Fruit fly (Drosophila melanogaster) whole organism, embryonic: ENCODE measurements around the gene CG6928.
A peak's percentile ranks its signal among the peaks of the same experiment; 100 is the strongest.

Experiments used
- Bteb2 ChIP-seq: fragments of 200-800 bp; sonication (Bioruptor generic); optimal IDR thresholded peaks from 2 replicates; lab custom pipeline; 2016; ENCODE audit warnings: missing biosample characterization, missing genetic modification characterization
- CG10543 ChIP-seq: fragments of 200-800 bp; sonication (Bioruptor generic); optimal IDR thresholded peaks from 3 replicates; lab custom pipeline; 2017; ENCODE audit warnings: missing biosample characterization, mild to moderate bottlenecking, missing genetic modification characterization, moderate library complexity
- CG11093 ChIP-seq: fragments of 200-800 bp; sonication (Bioruptor generic); IDR thresholded peaks from 3 replicates; pipeline ENCODE4 v1.3.6; 2022; ENCODE audit warnings: missing biosample characterization, missing genetic modification characterization
- CG11723 ChIP-seq: fragments of 200-800 bp; sonication (Bioruptor generic); optimal IDR thresholded peaks from 2 replicates; lab custom pipeline; 2017; ENCODE audit warnings: missing biosample characterization, mild to moderate bottlenecking, missing genetic modification characterization
- CG12104 ChIP-seq: fragments of 200-800 bp; sonication (Bioruptor generic); optimal IDR thresholded peaks from 3 replicates; lab custom pipeline; 2016; ENCODE audit warnings: missing biosample characterization, missing genetic modification characterization
- CG12299 ChIP-seq: fragments of 200-800 bp; sonication (Bioruptor generic); optimal IDR thresholded peaks from 2 replicates; lab custom pipeline; 2018; ENCODE audit warnings: missing biosample characterization, mild to moderate bottlenecking, missing genetic modification characterization
- CG12659 ChIP-seq: fragments of 200-800 bp; sonication (Bioruptor generic); optimal IDR thresholded peaks from 3 replicates; lab custom pipeline; 2017; ENCODE audit warnings: mild to moderate bottlenecking, missing biosample characterization, missing genetic modification reagents, missing genetic modification characterization
- CG15479 ChIP-seq: fragments of 200-800 bp; sonication (Bioruptor generic); optimal IDR thresholded peaks from 3 replicates; lab custom pipeline; 2019; ENCODE audit warnings: missing biosample characterization, mild to moderate bottlenecking, missing genetic modification characterization, moderate library complexity
- CG15601 ChIP-seq: fragments of 200-800 bp; sonication (Bioruptor generic); optimal IDR thresholded peaks from 3 replicates; lab custom pipeline; 2019; ENCODE audit warnings: missing biosample characterization, mild to moderate bottlenecking, missing genetic modification characterization, moderate library complexity
- CG16815 ChIP-seq: fragments of 200-800 bp; sonication (Bioruptor generic); optimal IDR thresholded peaks from 3 replicates; lab custom pipeline; 2017; ENCODE audit warnings: missing biosample characterization, mild to moderate bottlenecking, missing genetic modification characterization
- CG16863 ChIP-seq: fragments of 200-800 bp; sonication (Bioruptor generic); optimal IDR thresholded peaks from 3 replicates; lab custom pipeline; 2016; ENCODE audit warnings: missing biosample characterization, missing genetic modification characterization
- CG18764 ChIP-seq: fragments of 200-800 bp; sonication (Bioruptor generic); optimal IDR thresholded peaks from 3 replicates; lab custom pipeline; 2016; ENCODE audit warnings: missing biosample characterization, missing genetic modification characterization
- CG2199 ChIP-seq: fragments of 200-800 bp; sonication (Bioruptor generic); IDR thresholded peaks from 3 replicates; pipeline ENCODE4 v1.3.6; 2022; ENCODE audit warnings: missing biosample characterization, missing genetic modification characterization
- CG31388 ChIP-seq: fragments of 200-800 bp; sonication (Bioruptor generic); optimal IDR thresholded peaks from 2 replicates; lab custom pipeline; 2016; ENCODE audit warnings: missing biosample characterization, missing genetic modification characterization
- CG31441 ChIP-seq: fragments of 200-800 bp; sonication (Bioruptor generic); IDR thresholded peaks from 2 replicates; pipeline ENCODE4 v1.3.6; 2022; ENCODE audit warnings: missing biosample characterization, missing genetic modification characterization
- CG6683 ChIP-seq: fragments of 200-800 bp; sonication (Bioruptor generic); optimal IDR thresholded peaks from 2 replicates; lab custom pipeline; 2017; ENCODE audit warnings: missing biosample characterization, mild to moderate bottlenecking, missing genetic modification characterization, missing genetic modification reagents
- CG6854 ChIP-seq: fragments of 200-800 bp; sonication (Bioruptor generic); optimal IDR thresholded peaks from 3 replicates; lab custom pipeline; 2017; ENCODE audit warnings: missing biosample characterization, mild to moderate bottlenecking, missing genetic modification characterization
- CG7556 ChIP-seq: fragments of 200-800 bp; sonication (Bioruptor generic); optimal IDR thresholded peaks from 2 replicates; lab custom pipeline; 2017; ENCODE audit warnings: missing biosample characterization, mild to moderate bottlenecking, missing genetic modification characterization
- CG8290 ChIP-seq, 3 experiments: fragments of 200-800 bp; sonication (Bioruptor generic); optimal IDR thresholded peaks; 2 replicates each; lab custom pipeline; 2016 to 2019; ENCODE audit warnings: missing biosample characterization in 3 of 3, missing genetic modification characterization in 3 of 3, mild to moderate bottlenecking in 2 of 3, moderate library complexity in 1 of 3
- CG9727 ChIP-seq: fragments of 200-800 bp; sonication (Bioruptor generic); optimal IDR thresholded peaks from 3 replicates; lab custom pipeline; 2017; ENCODE audit warnings: missing biosample characterization, mild to moderate bottlenecking, missing genetic modification characterization
- CHES-1-like ChIP-seq: fragments of 200-800 bp; sonication (Bioruptor generic); optimal IDR thresholded peaks from 2 replicates; lab custom pipeline; 2016; ENCODE audit warnings: missing biosample characterization, missing genetic modification characterization
- Deaf1 ChIP-seq: fragments of 200-800 bp; optimal IDR thresholded peaks from 3 replicates; lab custom pipeline; 2019; ENCODE audit warnings: missing biosample characterization, mild to moderate bottlenecking, missing genetic modification characterization, moderate library complexity
- Ets65A ChIP-seq: fragments of 200-800 bp; sonication (Bioruptor generic); peaks from one replicate; lab custom pipeline; 2016; ENCODE audit warnings: missing biosample characterization, missing genetic modification characterization
- Fer1 ChIP-seq: fragments of 200-800 bp; sonication (Bioruptor generic); optimal IDR thresholded peaks from 2 replicates; lab custom pipeline; 2017; ENCODE audit warnings: missing biosample characterization, mild to moderate bottlenecking, missing genetic modification characterization
- GATAe ChIP-seq: fragments of 200-800 bp; sonication (Bioruptor generic); conservative IDR thresholded peaks from 2 replicates; pipeline ENCODE4 v1.3.6; 2022; ENCODE audit warnings: missing biosample characterization, missing genetic modification characterization
- HHEX ChIP-seq: fragments of 200-800 bp; sonication (Bioruptor generic); optimal IDR thresholded peaks from 3 replicates; lab custom pipeline; 2017; ENCODE audit warnings: missing biosample characterization, mild to moderate bottlenecking, missing genetic modification characterization, missing genetic modification reagents
- HLH3B ChIP-seq: fragments of 200-800 bp; sonication (Bioruptor generic); IDR thresholded peaks from 2 replicates; pipeline ENCODE4 v1.3.6; 2022; ENCODE audit warnings: missing biosample characterization, missing genetic modification characterization
- HLH4C ChIP-seq: fragments of 200-800 bp; sonication (Bioruptor generic); IDR thresholded peaks from 3 replicates; pipeline ENCODE4 v1.3.6; 2022; ENCODE audit warnings: missing biosample characterization, missing genetic modification characterization; ENCODE audit not compliant: partially characterized antibody
- Hr78 ChIP-seq, 2 experiments: fragments of 200-800 bp in 1 of 2; fragments of >200 bp in 1 of 2; sonication (Bioruptor generic) in 1 of 2; optimal IDR thresholded peaks; 2 replicates each; lab custom pipeline; 2017 to 2019; ENCODE audit warnings: missing biosample characterization in 2 of 2, missing genetic modification characterization in 2 of 2, mild to moderate bottlenecking in 1 of 2, moderate library complexity in 1 of 2
- Lhr ChIP-seq: fragments of 200-800 bp; sonication (Bioruptor generic); optimal IDR thresholded peaks from 3 replicates; lab custom pipeline; 2017; ENCODE audit warnings: mild to moderate bottlenecking, missing biosample characterization, missing genetic modification reagents, missing genetic modification characterization
- MESR4 ChIP-seq: fragments of 200-800 bp; sonication (Bioruptor generic); optimal IDR thresholded peaks from 2 replicates; lab custom pipeline; 2018; ENCODE audit warnings: missing biosample characterization, mild to moderate bottlenecking, missing genetic modification characterization, moderate library complexity
- Meics ChIP-seq: fragments of 200-800 bp; sonication (Bioruptor generic); optimal IDR thresholded peaks from 2 replicates; lab custom pipeline; 2017; ENCODE audit warnings: missing biosample characterization, mild to moderate bottlenecking, missing genetic modification characterization
- Myb ChIP-seq: fragments of 200-800 bp; sonication (Bioruptor generic); optimal IDR thresholded peaks from 2 replicates; lab custom pipeline; 2016; ENCODE audit warnings: missing biosample characterization, missing genetic modification characterization
- NFAT ChIP-seq: fragments of 200-800 bp; sonication (Bioruptor generic); IDR thresholded peaks from 2 replicates; pipeline ENCODE4 v1.3.6; 2022; ENCODE audit warnings: missing biosample characterization, missing genetic modification characterization
- Ravus ChIP-seq: fragments of 200-800 bp; sonication (Bioruptor generic); IDR thresholded peaks from 2 replicates; pipeline ENCODE4 v1.3.6; 2022; ENCODE audit warnings: missing biosample characterization, missing genetic modification characterization
- YL-1 ChIP-seq: fragments of 200-800 bp; sonication (Bioruptor generic); optimal IDR thresholded peaks from 3 replicates; lab custom pipeline; 2017; ENCODE audit warnings: missing biosample characterization, mild to moderate bottlenecking, missing genetic modification characterization
- abd-A ChIP-seq: fragments of 200-800 bp; sonication (Bioruptor generic); optimal IDR thresholded peaks from 3 replicates; lab custom pipeline; 2019; ENCODE audit warnings: missing biosample characterization, mild to moderate bottlenecking, missing genetic modification characterization, moderate library complexity
- cwo ChIP-seq: fragments of 200-800 bp; sonication (Bioruptor generic); optimal IDR thresholded peaks from 3 replicates; lab custom pipeline; 2017; ENCODE audit warnings: missing biosample characterization, missing genetic modification characterization, mild to moderate bottlenecking, moderate library complexity, missing genetic modification reagents
- dimm ChIP-seq: fragments of 200-800 bp; sonication (Bioruptor generic); IDR thresholded peaks from 2 replicates; pipeline ENCODE4 v1.3.6; 2022; ENCODE audit warnings: missing biosample characterization, missing genetic modification characterization
- fd96Cb ChIP-seq: fragments of 200-800 bp; sonication (Bioruptor generic); optimal IDR thresholded peaks from 2 replicates; lab custom pipeline; 2018; ENCODE audit warnings: missing biosample characterization, mild to moderate bottlenecking, missing genetic modification characterization, moderate library complexity
- oc ChIP-seq: fragments of 200-800 bp; sonication (Bioruptor generic); optimal IDR thresholded peaks from 2 replicates; lab custom pipeline; 2018; ENCODE audit warnings: missing biosample characterization, mild to moderate bottlenecking, missing genetic modification characterization, moderate library complexity
- odd ChIP-seq: fragments of 200-800 bp; sonication (Bioruptor generic); optimal IDR thresholded peaks from 2 replicates; lab custom pipeline; 2017; ENCODE audit warnings: missing biosample characterization, mild to moderate bottlenecking, missing genetic modification characterization
- pho ChIP-seq: fragments of 200-800 bp; sonication (Bioruptor generic); optimal IDR thresholded peaks from 2 replicates; lab custom pipeline; 2016; ENCODE audit warnings: missing biosample characterization, missing genetic modification characterization
- repo ChIP-seq: fragments of 200-800 bp; sonication (Bioruptor generic); optimal IDR thresholded peaks from 2 replicates; lab custom pipeline; 2016; ENCODE audit warnings: missing biosample characterization, missing genetic modification characterization
- ssp ChIP-seq: fragments of 200-800 bp; sonication (Bioruptor generic); IDR thresholded peaks from 2 replicates; pipeline ENCODE4 v1.3.6; 2022; ENCODE audit warnings: missing biosample characterization, missing genetic modification characterization
- trem ChIP-seq: fragments of 200-800 bp; optimal IDR thresholded peaks from 3 replicates; lab custom pipeline; 2019; ENCODE audit warnings: missing biosample characterization, mild to moderate bottlenecking, missing genetic modification characterization, moderate library complexity
- vfl ChIP-seq: fragments of 200-800 bp; sonication (Bioruptor generic); optimal IDR thresholded peaks from 2 replicates; lab custom pipeline; 2016; ENCODE audit warnings: missing biosample characterization, missing genetic modification characterization

CG6928 gene

dm6 chr3L:12002321-12003248 lies at the start of gene CG6928, which contains the start of gene Pop2 (continued):
- peak; percentile 88 for TF ChIP-seq pho (GFP tag; lab: Kevin White, UChicago)
- no peak for TF ChIP-seq CG15479
- TF ChIP-seq CG11723 (GFP tag; lab: Kevin White, UChicago) = peak; percentile 40
- peak; percentile 86 for TF ChIP-seq trem (tag; lab: Kevin White, UChicago)
- peak; percentile 48 for TF ChIP-seq Ravus
- peak; percentile 72 for TF ChIP-seq CG9727 (GFP tag; lab: Kevin White, UChicago)
- TF ChIP-seq Hr78 (GFP tag; optimal IDR thresholded peaks at IDR 0.05; lab: Kevin White, UChicago) = no peak
- TF ChIP-seq CHES-1-like (GFP tag; lab: Kevin White, UChicago) = peak; percentile 92
- peak; percentile 92 for TF ChIP-seq CG12659 (GFP tag; lab: Kevin White, UChicago)
- peak; percentile 66 for TF ChIP-seq CG16863 (GFP tag; lab: Kevin White, UChicago)
- no peak for TF ChIP-seq dimm (GFP tag; lab: Robert Waterston, UW)
- peak; percentile 79 for TF ChIP-seq HLH3B (GFP tag; lab: Robert Waterston, UW)
- TF ChIP-seq MESR4 (GFP tag; lab: Kevin White, UChicago) = peak; percentile 82
- peak; percentile 53 for TF ChIP-seq CG10543 (GFP tag; lab: Kevin White, UChicago)
- TF ChIP-seq CG6683 (GFP tag; lab: Kevin White, UChicago) = no peak
- peak; percentile 48; the same call in 2 of the 3 replicates for TF ChIP-seq CG11093 (GFP tag; lab: Robert Waterston, UW)
- TF ChIP-seq fd96Cb (tag; lab: Kevin White, UChicago) = peak; percentile 52
- TF ChIP-seq abd-A (tag; lab: Kevin White, UChicago) = no peak
- peak; percentile 91 for TF ChIP-seq Lhr (GFP tag; lab: Kevin White, UChicago)
- peak; percentile 28 for TF ChIP-seq odd (GFP tag; lab: Kevin White, UChicago)
- peak; percentile 52 for TF ChIP-seq CG7556
- no peak for TF ChIP-seq HHEX (GFP tag; lab: Kevin White, UChicago)
- peak; percentile 2 for TF ChIP-seq Meics (GFP tag; lab: Kevin White, UChicago)
- TF ChIP-seq Bteb2 (GFP tag; lab: Kevin White, UChicago) = peak; percentile 83
- TF ChIP-seq oc (tag; lab: Kevin White, UChicago) = no peak
- peak; percentile 82 for TF ChIP-seq YL-1 (GFP tag; lab: Kevin White, UChicago)
- peak; percentile 74 for TF ChIP-seq HLH4C (GFP tag; lab: Robert Waterston, UW)
- peak; percentile 74 for TF ChIP-seq vfl (GFP tag; lab: Kevin White, UChicago)
- peak; percentile 67 for TF ChIP-seq repo (GFP tag; lab: Kevin White, UChicago)
- peak; percentile 83 for TF ChIP-seq Myb (GFP tag; lab: Kevin White, UChicago)
- TF ChIP-seq CG12104 (GFP tag; lab: Kevin White, UChicago) = peak; percentile 49
- TF ChIP-seq CG16815 (GFP tag; lab: Kevin White, UChicago) = peak; percentile 56
- TF ChIP-seq CG18764 (GFP tag; lab: Kevin White, UChicago) = peak; percentile 65
- TF ChIP-seq CG31388 (GFP tag; lab: Kevin White, UChicago) = peak; percentile 61
- TF ChIP-seq CG6854 = no peak
- TF ChIP-seq GATAe = no peak
- peak; percentile 33 for TF ChIP-seq Fer1 (GFP tag; lab: Kevin White, UChicago)
- no peak; the same call in 1 of the 2 replicates for TF ChIP-seq CG31441 (GFP tag; lab: Robert Waterston, UW)
- no peak for TF ChIP-seq cwo (GFP tag; lab: Kevin White, UChicago)
- TF ChIP-seq CG15601 (tag; lab: Kevin White, UChicago) = peak; percentile 73
- peak; percentile 60 for TF ChIP-seq ssp (GFP tag; lab: Robert Waterston, UW)
- TF ChIP-seq CG12299 (tag; lab: Kevin White, UChicago) = no peak
- TF ChIP-seq CG8290 (GFP tag; optimal IDR thresholded peaks at IDR 0.05; lab: Kevin White, UChicago) = peak; percentile 74
- no peak for TF ChIP-seq CG8290 (tag; optimal IDR thresholded peaks at IDR 0.05; lab: Kevin White, UChicago)
- TF ChIP-seq NFAT (GFP tag; lab: Robert Waterston, UW) = peak; percentile 82; the same call in 1 of the 2 replicates
- peak; percentile 31 for TF ChIP-seq Deaf1 (tag; lab: Kevin White, UChicago)
- 0 out of 3 replicates have a peak, but pooled peaks have one; percentile 47 for TF ChIP-seq CG2199 (GFP tag; lab: Robert Waterston, UW)
- peak; percentile 99 for TF ChIP-seq Ets65A (GFP tag; lab: Kevin White, UChicago)
